Worm (Caenorhabditis elegans): ENCODE results near the gene C27B7.6.

- no peak for TF ChIP-seq unc-62 (GFP tag; optimal IDR thresholded peaks at IDR 0.05 in 1 of 2)
- no peak for TF ChIP-seq unc-62 (tag; optimal IDR thresholded peaks at IDR 0.05)
- no peak for TF ChIP-seq nhr-28 (tag; optimal IDR thresholded peaks at IDR 0.05)
- no peak for TF ChIP-seq zag-1 (tag; optimal IDR thresholded peaks at IDR 0.05)
- no peak for TF ChIP-seq aly-2 (tag; optimal IDR thresholded peaks at IDR 0.05)
- TF ChIP-seq ces-1 (GFP tag; optimal IDR thresholded peaks at IDR 0.05): no peak
- no peak for TF ChIP-seq fkh-10 (GFP tag; optimal IDR thresholded peaks at IDR 0.05)
- TF ChIP-seq lin-13 (GFP tag; optimal IDR thresholded peaks at IDR 0.05): no peak
Measured at ce11 chrIV:8921166-8921565, 15.0 kb upstream of the C27B7.6 start.
